Fruit fly (Drosophila melanogaster) S2 (cell line): ENCODE results near the gene Psn.

Experiments
- CG8478 ChIP-seq: fragments of >200 bp; optimal IDR thresholded peaks from 2 replicates; lab custom pipeline; 2018
- CTCF ChIP-seq, 2 experiments: fragments of >200 bp; optimal IDR thresholded peaks; 2 replicates each; lab custom pipeline; 2018

Psn gene

dm6 chr3L:20432297-20432696 is at the start of gene Psn, which contains the start of gene Las:
TSS of gene Psn (plus strand) at chr3L:20432468.
TSS of gene Las (minus strand) at chr3L:20432361.
- TF ChIP-seq CTCF (optimal IDR thresholded peaks at IDR 0.05; lab: Kevin White, UChicago) (no peak), CG8478 (lab: Kevin White, UChicago) (no peak)

dm6 chr3L:20384086-20384810 is 48.0 kb upstream of the Psn start, which contains the start of the genes CG5498 and fbl:
TSS of gene CG5498 (minus strand) at chr3L:20384109.
TSS of gene fbl (plus strand) at chr3L:20384429.
- no peak for TF ChIP-seq CG8478 (lab: Kevin White, UChicago)
- no peak for TF ChIP-seq CTCF (optimal IDR thresholded peaks at IDR 0.05; lab: Kevin White, UChicago)

- TF ChIP-seq CTCF (optimal IDR thresholded peaks at IDR 0.05; lab: Kevin White, UChicago): no peak
- TF ChIP-seq CG8478 (lab: Kevin White, UChicago): no peak
These were observed 47.3 kb upstream of the Psn start for dm6 chr3L:20385006-20385405.

- TF ChIP-seq CTCF (optimal IDR thresholded peaks at IDR 0.05; lab: Kevin White, UChicago): no peak
- TF ChIP-seq CG8478 (lab: Kevin White, UChicago): no peak
These were observed 46.9 kb upstream of the Psn start for dm6 chr3L:20385408-20385807.

- TF ChIP-seq CTCF (optimal IDR thresholded peaks at IDR 0.05; lab: Kevin White, UChicago) (no peak), CG8478 (lab: Kevin White, UChicago) (no peak)
These were observed 46.3 kb upstream of the Psn start for dm6 chr3L:20385969-20386370.

dm6 chr3L:20387038-20387842 is 45.0 kb upstream of the Psn start:
- TF ChIP-seq CTCF (optimal IDR thresholded peaks at IDR 0.05; lab: Kevin White, UChicago) (no peak), CG8478 (lab: Kevin White, UChicago) (no peak)

dm6 chr3L:20387843-20388163 is 44.5 kb upstream of the Psn start:
- no peak for TF ChIP-seq CG8478 (lab: Kevin White, UChicago)
- no peak for TF ChIP-seq CTCF (optimal IDR thresholded peaks at IDR 0.05; lab: Kevin White, UChicago)

dm6 chr3L:20388983-20389382 is 43.3 kb upstream of the Psn start:
- TF ChIP-seq CG8478 (lab: Kevin White, UChicago): no peak
- no peak for TF ChIP-seq CTCF (optimal IDR thresholded peaks at IDR 0.05; lab: Kevin White, UChicago)

- TF ChIP-seq CG8478 (lab: Kevin White, UChicago) (no peak), CTCF (optimal IDR thresholded peaks at IDR 0.05; lab: Kevin White, UChicago) (no peak)
These were observed 38.9 kb upstream of the Psn start, which contains the start of gene CG33969 for dm6 chr3L:20393357-20393756. TSS of gene CG33969 (minus strand) at chr3L:20393553.

dm6 chr3L:20395257-20395909 is 36.9 kb upstream of the Psn start:
- TF ChIP-seq CTCF (optimal IDR thresholded peaks at IDR 0.05; lab: Kevin White, UChicago) (no peak), CG8478 (lab: Kevin White, UChicago) (no peak)

dm6 chr3L:20396047-20396446 is 36.2 kb upstream of the Psn start:
- TF ChIP-seq CTCF (optimal IDR thresholded peaks at IDR 0.05; lab: Kevin White, UChicago) (no peak), CG8478 (lab: Kevin White, UChicago) (no peak)

dm6 chr3L:20397770-20398169 is 34.5 kb upstream of the Psn start:
- TF ChIP-seq CG8478 (lab: Kevin White, UChicago) (no peak), CTCF (optimal IDR thresholded peaks at IDR 0.05; lab: Kevin White, UChicago) (no peak)

dm6 chr3L:20398243-20399222 is 33.7 kb upstream of the Psn start:
- TF ChIP-seq CG8478 (lab: Kevin White, UChicago) (no peak), CTCF (optimal IDR thresholded peaks at IDR 0.05; lab: Kevin White, UChicago) (no peak)
